Fruit fly (Drosophila melanogaster) whole organism, embryonic: ENCODE data around the gene CG13077.

Experiments used
- Adf1 ChIP-seq: fragments of 200-800 bp; sonication (Bioruptor generic); IDR thresholded peaks from 2 replicates; pipeline ENCODE4 v1.3.6; 2022; ENCODE audit warnings: missing biosample characterization, missing genetic modification characterization
- CG10209 ChIP-seq: fragments of 200-800 bp; sonication (Bioruptor generic); optimal IDR thresholded peaks from 3 replicates; lab custom pipeline; 2017; ENCODE audit warnings: missing biosample characterization, mild to moderate bottlenecking, missing genetic modification characterization, missing genetic modification reagents
- CG1024 ChIP-seq: fragments of 200-800 bp; sonication (Bioruptor generic); IDR thresholded peaks from 2 replicates; pipeline ENCODE4 v1.3.6; 2022; ENCODE audit warnings: missing biosample characterization, missing genetic modification characterization
- CG10267 ChIP-seq: fragments of 200-800 bp; sonication (Bioruptor generic); optimal IDR thresholded peaks from 2 replicates; lab custom pipeline; 2018; ENCODE audit warnings: missing biosample characterization, mild to moderate bottlenecking, missing genetic modification characterization, moderate library complexity
- CG11504 ChIP-seq: fragments of 200-800 bp; sonication (Bioruptor generic); optimal IDR thresholded peaks from 3 replicates; lab custom pipeline; 2019; ENCODE audit warnings: missing biosample characterization, mild to moderate bottlenecking, missing genetic modification characterization, moderate library complexity
- CG12659 ChIP-seq: fragments of 200-800 bp; sonication (Bioruptor generic); optimal IDR thresholded peaks from 3 replicates; lab custom pipeline; 2017; ENCODE audit warnings: mild to moderate bottlenecking, missing biosample characterization, missing genetic modification reagents, missing genetic modification characterization
- CG16863 ChIP-seq: fragments of 200-800 bp; sonication (Bioruptor generic); optimal IDR thresholded peaks from 3 replicates; lab custom pipeline; 2016; ENCODE audit warnings: missing biosample characterization, missing genetic modification characterization
- CG2120 ChIP-seq: fragments of 200-800 bp; sonication (Bioruptor generic); optimal IDR thresholded peaks from 3 replicates; lab custom pipeline; 2016; ENCODE audit warnings: missing biosample characterization, missing genetic modification characterization
- CG30020 ChIP-seq: fragments of 200-800 bp; optimal IDR thresholded peaks from 2 replicates; lab custom pipeline; 2019; ENCODE audit warnings: missing biosample characterization, mild to moderate bottlenecking, missing genetic modification characterization, moderate library complexity
- CG33557 ChIP-seq: fragments of 200-800 bp; sonication (Bioruptor generic); optimal IDR thresholded peaks from 2 replicates; lab custom pipeline; 2019; ENCODE audit warnings: missing biosample characterization, mild to moderate bottlenecking, missing genetic modification characterization, moderate library complexity
- CG34224 ChIP-seq: fragments of 200-800 bp; sonication (Bioruptor generic); IDR thresholded peaks from 3 replicates; pipeline ENCODE4 v1.3.6; 2022; ENCODE audit warnings: missing biosample characterization, missing genetic modification characterization; ENCODE audit not compliant: partially characterized antibody
- CG3838 ChIP-seq: fragments of 200-800 bp; sonication (Bioruptor generic); optimal IDR thresholded peaks from 3 replicates; lab custom pipeline; 2016; ENCODE audit warnings: missing biosample characterization, missing genetic modification characterization
- CG5245 ChIP-seq: fragments of 200-800 bp; sonication (Bioruptor generic); optimal IDR thresholded peaks from 3 replicates; lab custom pipeline; 2016; ENCODE audit warnings: missing biosample characterization, missing genetic modification characterization
- CG8388 ChIP-seq: fragments of 200-800 bp; sonication (Bioruptor generic); optimal IDR thresholded peaks from 2 replicates; lab custom pipeline; 2019; ENCODE audit warnings: missing biosample characterization, mild to moderate bottlenecking, missing genetic modification characterization, moderate library complexity
- CG8924 ChIP-seq: fragments of 200-800 bp; optimal IDR thresholded peaks from 3 replicates; lab custom pipeline; 2019; ENCODE audit warnings: missing biosample characterization, mild to moderate bottlenecking, missing genetic modification characterization, moderate library complexity
- Camta ChIP-seq: fragments of 200-800 bp; sonication (Bioruptor generic); optimal IDR thresholded peaks from 2 replicates; lab custom pipeline; 2016; ENCODE audit warnings: missing biosample characterization, missing genetic modification characterization
- Dbx ChIP-seq: fragments of 200-800 bp; sonication (Bioruptor generic); IDR thresholded peaks from 3 replicates; pipeline ENCODE4 v1.3.6; 2022; ENCODE audit warnings: missing biosample characterization, missing genetic modification characterization
- Deaf1 ChIP-seq: fragments of 200-800 bp; optimal IDR thresholded peaks from 3 replicates; lab custom pipeline; 2019; ENCODE audit warnings: missing biosample characterization, mild to moderate bottlenecking, missing genetic modification characterization, moderate library complexity
- Dek ChIP-seq: fragments of 200-800 bp; sonication (Bioruptor generic); optimal IDR thresholded peaks from 3 replicates; lab custom pipeline; 2019; ENCODE audit warnings: missing biosample characterization, mild to moderate bottlenecking, missing genetic modification characterization, moderate library complexity
- Drgx ChIP-seq: fragments of 200-800 bp; sonication (Bioruptor generic); IDR thresholded peaks from 2 replicates; pipeline ENCODE4 v1.3.6; 2022; ENCODE audit warnings: missing biosample characterization, missing genetic modification characterization
- Ets65A ChIP-seq: fragments of 200-800 bp; sonication (Bioruptor generic); peaks from one replicate; lab custom pipeline; 2016; ENCODE audit warnings: missing biosample characterization, missing genetic modification characterization
- GATAe ChIP-seq: fragments of 200-800 bp; sonication (Bioruptor generic); conservative IDR thresholded peaks from 2 replicates; pipeline ENCODE4 v1.3.6; 2022; ENCODE audit warnings: missing biosample characterization, missing genetic modification characterization
- Gug ChIP-seq: fragments of 200-800 bp; sonication (Bioruptor generic); IDR thresholded peaks from 4 replicates; pipeline ENCODE4 v1.3.6; 2022; ENCODE audit warnings: missing biosample characterization, missing genetic modification characterization
- HLH3B ChIP-seq: fragments of 200-800 bp; sonication (Bioruptor generic); IDR thresholded peaks from 2 replicates; pipeline ENCODE4 v1.3.6; 2022; ENCODE audit warnings: missing biosample characterization, missing genetic modification characterization
- Pdp1 ChIP-seq, 2 experiments: fragments of 200-800 bp; sonication (Bioruptor generic); optimal IDR thresholded peaks; 3 replicates each; lab custom pipeline; 2016; ENCODE audit warnings: missing biosample characterization in 2 of 2, missing genetic modification characterization in 2 of 2, mild to moderate bottlenecking in 1 of 2, moderate library complexity in 1 of 2
- TFAM ChIP-seq: fragments of 200-800 bp; sonication (Bioruptor generic); optimal IDR thresholded peaks from 2 replicates; lab custom pipeline; 2017; ENCODE audit warnings: missing biosample characterization, missing genetic modification characterization, inconsistent platforms
- Trl ChIP-seq, 3 experiments: fragments of >200 bp in 2 of 3; fragments of 200-800 bp in 1 of 3; sonication (Bioruptor generic) in 1 of 3; optimal IDR thresholded peaks; 2 replicates in 1 of 3; 3 replicates in 2 of 3; lab custom pipeline; 2016 to 2017; ENCODE audit warnings: missing biosample characterization in 1 of 3, missing genetic modification characterization in 1 of 3
- Usf ChIP-seq: fragments of 200-800 bp; sonication (Bioruptor generic); optimal IDR thresholded peaks from 2 replicates; lab custom pipeline; 2017; ENCODE audit warnings: missing genotype, missing biosample characterization, missing genetic modification characterization
- br ChIP-seq: fragments of >200 bp; optimal IDR thresholded peaks from 2 replicates; lab custom pipeline; 2017
- caup ChIP-seq: fragments of 200-800 bp; sonication (Bioruptor generic); optimal IDR thresholded peaks from 3 replicates; lab custom pipeline; 2017; ENCODE audit warnings: missing biosample characterization, mild to moderate bottlenecking, missing genetic modification characterization, moderate library complexity; ENCODE audit not compliant: severe bottlenecking
- cg ChIP-seq: fragments of 200-800 bp; sonication (Bioruptor generic); optimal IDR thresholded peaks from 3 replicates; lab custom pipeline; 2019; ENCODE audit warnings: missing biosample characterization, mild to moderate bottlenecking, missing genetic modification characterization, moderate library complexity
- dpn ChIP-seq, 2 experiments: fragments of 200-800 bp; sonication (Bioruptor generic); optimal IDR thresholded peaks; 3 replicates each; lab custom pipeline; 2016; ENCODE audit warnings: missing biosample characterization in 2 of 2, missing genetic modification characterization in 2 of 2
- esg ChIP-seq: fragments of 200-800 bp; sonication (Bioruptor generic); conservative IDR thresholded peaks from 2 replicates; pipeline ENCODE4 v1.3.6; 2022; ENCODE audit warnings: missing biosample characterization, missing genetic modification characterization
- ewg ChIP-seq: fragments of 200-800 bp; sonication (Bioruptor generic); optimal IDR thresholded peaks from 3 replicates; lab custom pipeline; 2017; ENCODE audit warnings: mild to moderate bottlenecking, missing biosample characterization, missing genetic modification reagents, missing genetic modification characterization
- gce ChIP-seq: fragments of 200-800 bp; sonication (Bioruptor generic); IDR thresholded peaks from 3 replicates; pipeline ENCODE4 v1.3.6; 2022; ENCODE audit warnings: missing biosample characterization, missing genetic modification characterization
- gem ChIP-seq: fragments of 200-800 bp; sonication (Bioruptor generic); optimal IDR thresholded peaks from 2 replicates; lab custom pipeline; 2019; ENCODE audit warnings: missing biosample characterization, mild to moderate bottlenecking, missing genetic modification characterization, moderate library complexity
- gfzf ChIP-seq: fragments of 200-800 bp; sonication (Bioruptor generic); optimal IDR thresholded peaks from 2 replicates; lab custom pipeline; 2016; ENCODE audit warnings: missing biosample characterization, mild to moderate bottlenecking, missing genetic modification characterization, moderate library complexity
- gsb ChIP-seq: fragments of 200-800 bp; sonication (Bioruptor generic); IDR thresholded peaks from 2 replicates; pipeline ENCODE4 v1.3.6; 2022; ENCODE audit warnings: missing biosample characterization, missing genetic modification characterization
- hbn ChIP-seq: fragments of 200-800 bp; sonication (Bioruptor generic); IDR thresholded peaks from 2 replicates; pipeline ENCODE4 v1.3.6; 2022; ENCODE audit warnings: missing biosample characterization, missing genetic modification characterization; ENCODE audit not compliant: partially characterized antibody
- pan ChIP-seq, 4 experiments: fragments of >200 bp in 3 of 4; fragments of 200-800 bp in 1 of 4; sonication (Bioruptor generic) in 1 of 4; optimal IDR thresholded peaks in 3 of 4; IDR thresholded peaks in 1 of 4; 2 replicates each; pipeline versions ENCODE4 v1.3.6 to Lab custom; 2017 to 2022; ENCODE audit warnings: missing biosample characterization in 2 of 4, missing genetic modification characterization in 2 of 4, mixed read lengths in 1 of 4
- prd ChIP-seq, 3 experiments: fragments of >200 bp in 2 of 3; fragments of 200-800 bp in 1 of 3; sonication (Bioruptor generic) in 1 of 3; optimal IDR thresholded peaks in 2 of 3; IDR thresholded peaks in 1 of 3; 2 replicates in 2 of 3; 3 replicates in 1 of 3; pipeline versions ENCODE4 v1.3.6 to Lab custom; 2017 to 2022; ENCODE audit warnings: missing biosample characterization in 1 of 3, missing genetic modification characterization in 1 of 3
- pros ChIP-seq: fragments of 200-800 bp; sonication (Bioruptor generic); optimal IDR thresholded peaks from 3 replicates; lab custom pipeline; 2019; ENCODE audit warnings: missing biosample characterization, mild to moderate bottlenecking, missing genetic modification characterization, moderate library complexity
- schlank ChIP-seq: fragments of 200-800 bp; sonication (Bioruptor generic); optimal IDR thresholded peaks from 2 replicates; lab custom pipeline; 2018; ENCODE audit warnings: missing biosample characterization, mild to moderate bottlenecking, missing genetic modification characterization
- so ChIP-seq: fragments of 200-800 bp; sonication (Bioruptor generic); IDR thresholded peaks from 3 replicates; pipeline ENCODE4 v1.3.6; 2022; ENCODE audit warnings: missing biosample characterization, missing genetic modification characterization
- tin ChIP-seq: fragments of 200-800 bp; sonication (Bioruptor generic); optimal IDR thresholded peaks from 3 replicates; lab custom pipeline; 2016; ENCODE audit warnings: missing biosample characterization, missing genetic modification characterization
- wek ChIP-seq: fragments of 200-800 bp; sonication (Bioruptor generic); optimal IDR thresholded peaks from 3 replicates; lab custom pipeline; 2018; ENCODE audit warnings: missing biosample characterization, mild to moderate bottlenecking, missing genetic modification characterization, moderate library complexity
- zfh1 ChIP-seq: fragments of 200-800 bp; sonication (Bioruptor generic); IDR thresholded peaks from 3 replicates; pipeline ENCODE4 v1.3.6; 2022; ENCODE audit warnings: missing biosample characterization, missing genetic modification characterization

CG13077 gene

DNA sequence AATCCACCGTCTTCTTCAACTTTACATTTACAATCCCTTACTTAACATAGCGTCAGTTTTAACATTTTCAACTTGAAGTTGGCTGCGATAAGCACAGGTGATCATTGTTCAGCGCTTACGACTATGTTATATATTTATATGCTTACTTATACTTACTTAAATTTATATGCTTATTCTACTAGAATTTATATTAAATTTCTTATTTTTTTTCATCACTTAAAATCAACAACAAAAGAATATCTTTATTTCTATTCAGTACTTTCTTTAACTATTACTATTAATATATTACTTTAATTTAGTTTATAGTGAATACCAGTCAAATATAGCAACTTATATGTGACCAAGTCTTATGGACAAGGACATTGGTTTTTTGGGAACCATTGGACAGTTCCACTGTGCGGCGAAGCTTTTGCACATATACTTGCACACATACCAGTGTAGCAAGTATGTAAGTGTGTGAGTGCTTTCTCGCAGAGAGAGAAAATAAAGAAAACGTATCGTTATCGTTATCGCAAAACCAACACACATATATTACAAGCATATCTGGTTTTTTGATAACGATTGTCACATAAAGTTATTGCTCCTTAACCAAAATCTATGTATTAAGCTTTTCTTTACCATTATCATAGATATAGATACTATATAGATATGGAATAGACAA, 48.4 kb upstream of the CG13077 start, which contains the start of gene Hasp (continued):
- TF ChIP-seq tin (GFP tag; lab: Kevin White, UChicago) = peak; percentile 65
- peak; percentile 46 for TF ChIP-seq CG12659 (GFP tag; lab: Kevin White, UChicago)
- TF ChIP-seq CG33557 (GFP tag; lab: Kevin White, UChicago) = no peak
- peak; percentile 59 for TF ChIP-seq CG8388 (GFP tag; lab: Kevin White, UChicago)
- peak; percentile 87 for TF ChIP-seq CG34224 (GFP tag; lab: Robert Waterston, UW)
- peak; percentile 3; the same call in 1 of the 2 replicates for TF ChIP-seq CG1024 (GFP tag; lab: Robert Waterston, UW)
- TF ChIP-seq cg (GFP tag; lab: Kevin White, UChicago) = peak; percentile 89
- no peak for TF ChIP-seq gem
- peak in 1 of 2 experiments; percentile 62 for TF ChIP-seq dpn (GFP tag; optimal IDR thresholded peaks at IDR 0.05; lab: Kevin White, UChicago)
- peak; percentile 2 for TF ChIP-seq CG30020
- peak; percentile 24 for TF ChIP-seq CG5245 (GFP tag; lab: Kevin White, UChicago)
- TF ChIP-seq wek = no peak
- TF ChIP-seq Drgx (GFP tag; lab: Robert Waterston, UW) = no peak
- peak; percentile 47 for TF ChIP-seq Deaf1 (tag; lab: Kevin White, UChicago)
- TF ChIP-seq CG10209 (GFP tag; lab: Kevin White, UChicago) = peak; percentile 26
- no peak for TF ChIP-seq CG16863 (GFP tag; lab: Kevin White, UChicago)
- peak; percentile 9 for TF ChIP-seq CG8924 (tag; lab: Kevin White, UChicago)
- no peak for TF ChIP-seq Usf
- TF ChIP-seq Trl (optimal IDR thresholded peaks at IDR 0.05; lab: Kevin White, UChicago) = peak; percentile 11 to 19
- TF ChIP-seq Trl (GFP tag; optimal IDR thresholded peaks at IDR 0.05; lab: Kevin White, UChicago) = no peak
- TF ChIP-seq pan (optimal IDR thresholded peaks at IDR 0.05; lab: Kevin White, UChicago) = no peak
- peak in 1 of 2 experiments; percentile 65 for TF ChIP-seq pan (GFP tag; optimal IDR thresholded peaks at IDR 0.05 in 1 of 2, IDR thresholded peaks at IDR 0.05 in 1 of 2)
- peak; percentile 69 for TF ChIP-seq CG10267
- no peak for TF ChIP-seq Dbx (GFP tag; lab: Robert Waterston, UW)
- TF ChIP-seq pros (GFP tag; lab: Kevin White, UChicago) = no peak
- no peak for TF ChIP-seq gfzf (GFP tag; lab: Kevin White, UChicago)
- TF ChIP-seq caup (GFP tag; lab: Kevin White, UChicago) = peak; percentile 51
- TF ChIP-seq ewg (GFP tag; lab: Kevin White, UChicago) = peak; percentile 41
- TF ChIP-seq Ets65A (GFP tag; lab: Kevin White, UChicago) = peak; percentile 92
- TF ChIP-seq Dek = peak; percentile 18
- TF ChIP-seq CG2120 (GFP tag; lab: Kevin White, UChicago) = peak; percentile 39
- TF ChIP-seq gce (GFP tag; lab: Robert Waterston, UW) = no peak
- no peak for TF ChIP-seq br (lab: Kevin White, UChicago)
- peak in 1 of 2 experiments; percentile 45 for TF ChIP-seq Pdp1 (GFP tag; optimal IDR thresholded peaks at IDR 0.05; lab: Kevin White, UChicago)
- TF ChIP-seq Adf1 (GFP tag; lab: Robert Waterston, UW) = no peak
- TF ChIP-seq HLH3B = peak; percentile 45; the same call in 1 of the 2 replicates
- TF ChIP-seq esg (GFP tag; lab: Robert Waterston, UW) = peak; percentile 56
- TF ChIP-seq zfh1 (GFP tag; lab: Robert Waterston, UW) = peak; percentile 79
- TF ChIP-seq CG11504 (tag; lab: Kevin White, UChicago) = peak; percentile 64
- no peak for TF ChIP-seq TFAM (GFP tag; lab: Kevin White, UChicago)
- no peak for TF ChIP-seq schlank
- no peak for TF ChIP-seq CG3838
- TF ChIP-seq hbn = peak; percentile 53; the same call in 1 of the 2 replicates
- TF ChIP-seq Gug (GFP tag; lab: Robert Waterston, UW) = peak; percentile 45; the same call in 2 of the 4 replicates
- 0 out of 3 replicates have a peak, but pooled peaks have one; percentile 13 for TF ChIP-seq so (GFP tag; lab: Robert Waterston, UW)
- TF ChIP-seq Camta (GFP tag; lab: Kevin White, UChicago) = no peak
- TF ChIP-seq GATAe (GFP tag; lab: Robert Waterston, UW) = no peak
- TF ChIP-seq prd (optimal IDR thresholded peaks at IDR 0.05; lab: Kevin White, UChicago) = no peak
- TF ChIP-seq prd (GFP tag; IDR thresholded peaks at IDR 0.05; lab: Robert Waterston, UW) = peak; percentile 36
- TF ChIP-seq gsb (GFP tag; lab: Robert Waterston, UW) = no peak
